Fruit fly (Drosophila melanogaster): ENCODE measurements around the gene Thor.

The Thor gene

dm6 chr2L:3444789-3445188 lies 33.4 kb upstream of the Thor start (continued):
- TF ChIP-seq tin (GFP tag; optimal IDR thresholded peaks at IDR 0.05) (peak; percentile 45), CG4360 (GFP tag; IDR thresholded peaks at IDR 0.05) (no peak), peb (GFP tag; IDR thresholded peaks at IDR 0.05) (no peak), btn (GFP tag; optimal IDR thresholded peaks at IDR 0.05) (no peak), ind (GFP tag; optimal IDR thresholded peaks at IDR 0.05) (no peak), pho (GFP tag; optimal IDR thresholded peaks at IDR 0.05) (no peak), br (optimal IDR thresholded peaks at IDR 0.05) (no peak), Bgb (GFP tag; IDR thresholded peaks at IDR 0.05; ENCODE audit: partially characterized antibody) (no peak), CG4854 (GFP tag; optimal IDR thresholded peaks at IDR 0.05) (no peak), crc (GFP tag; optimal IDR thresholded peaks at IDR 0.05) (no peak), dm (GFP tag; optimal IDR thresholded peaks at IDR 0.05) (no peak), CG10366 (GFP tag; IDR thresholded peaks at IDR 0.05) (no peak; the same call in 1 of the 2 replicates), CG9817 (tag; optimal IDR thresholded peaks at IDR 0.05) (peak; percentile 15), CG2678 (tag; optimal IDR thresholded peaks at IDR 0.05) (no peak), CG11695 (GFP tag; IDR thresholded peaks at IDR 0.05) (0 out of 3 replicates have a peak, but pooled peaks have one; percentile 33), nau (GFP tag; optimal IDR thresholded peaks at IDR 0.05) (no peak), emc (GFP tag; optimal IDR thresholded peaks at IDR 0.05) (no peak), Sry-δ (GFP tag; optimal IDR thresholded peaks at IDR 0.05) (no peak), org-1 (GFP tag; optimal IDR thresholded peaks at IDR 0.05) (peak; percentile 16), Atf-2 (GFP tag; optimal IDR thresholded peaks at IDR 0.05) (peak; percentile 19), phol (tag; optimal IDR thresholded peaks at IDR 0.05) (peak; percentile 48), fd64A (GFP tag; optimal IDR thresholded peaks at IDR 0.05) (no peak), Deaf1 (tag; optimal IDR thresholded peaks at IDR 0.05) (no peak), lab (GFP tag; optimal IDR thresholded peaks at IDR 0.05) (no peak), CoRest (tag; optimal IDR thresholded peaks at IDR 0.05) (peak; percentile 22), Hr39 (optimal IDR thresholded peaks at IDR 0.05) (no peak), CG8089 (GFP tag; optimal IDR thresholded peaks at IDR 0.05) (peak; percentile 18), CG1602 (GFP tag; optimal IDR thresholded peaks at IDR 0.05) (peak; percentile 5), Atf6 (GFP tag; IDR thresholded peaks at IDR 0.05) (peak; percentile 28; the same call in 1 of the 2 replicates), CG3838 (GFP tag; optimal IDR thresholded peaks at IDR 0.05) (no peak), CG1233 (GFP tag; optimal IDR thresholded peaks at IDR 0.05) (no peak), CG10979 (tag; optimal IDR thresholded peaks at IDR 0.05) (peak; percentile 35), psq (GFP tag; optimal IDR thresholded peaks at IDR 0.05) (no peak), nom (GFP tag; optimal IDR thresholded peaks at IDR 0.05) (peak; percentile 6), CG30431 (GFP tag; optimal IDR thresholded peaks at IDR 0.05) (peak; percentile 41), ewg (GFP tag; optimal IDR thresholded peaks at IDR 0.05) (no peak), Mes4 (GFP tag; optimal IDR thresholded peaks at IDR 0.05) (no peak), Stat92E (GFP tag; optimal IDR thresholded peaks at IDR 0.05) (no peak), disco-r (GFP tag; optimal IDR thresholded peaks at IDR 0.05) (no peak), CHES-1-like (GFP tag; optimal IDR thresholded peaks at IDR 0.05) (no peak), otp (GFP tag; IDR thresholded peaks at IDR 0.05) (peak; percentile 67; the same call in 1 of the 3 replicates), pb (GFP tag; optimal IDR thresholded peaks at IDR 0.05) (peak; percentile 34), chm (GFP tag; IDR thresholded peaks at IDR 0.05) (0 out of 2 replicates have a peak, but pooled peaks have one; percentile 44), dan (GFP tag; IDR thresholded peaks at IDR 0.05) (no peak), Drgx (GFP tag; IDR thresholded peaks at IDR 0.05) (peak; percentile 84), dmrt99B (tag; optimal IDR thresholded peaks at IDR 0.05) (no peak), sim (GFP tag; IDR thresholded peaks at IDR 0.05) (peak; percentile 39; the same call in 1 of the 2 replicates), pum (GFP tag; optimal IDR thresholded peaks at IDR 0.05) (peak; percentile 5), cwo (GFP tag; optimal IDR thresholded peaks at IDR 0.05) (no peak), CG14667 (GFP tag; IDR thresholded peaks at IDR 0.05) (peak; percentile 44; the same call in 1 of the 2 replicates), ftz-f1 (GFP tag; optimal IDR thresholded peaks at IDR 0.05) (no peak), Opbp (GFP tag; IDR thresholded peaks at IDR 0.05; ENCODE audit: partially characterized antibody) (no peak)
